Worm (Caenorhabditis elegans) whole organism, mixed stage, embryonic: ENCODE measurements around the gene sma-6.

Source experiments
- elt-1 ChIP-seq: sonication (generic microtip); optimal IDR thresholded peaks from 2 replicates; lab custom pipeline; 2017; ENCODE audit warnings: missing genetic modification characterization, mild to moderate bottlenecking, missing compliant biosample characterization, antibody characterized with exemption, moderate library complexity, borderline replicate concordance; ENCODE audit not compliant: insufficient read depth
- mab-5 ChIP-seq: fragments of 150-350 bp; optimal IDR thresholded peaks from 2 replicates; lab custom pipeline; 2014; ENCODE audit warnings: missing biosample characterization, missing genetic modification characterization
- mep-1 ChIP-seq: fragments of 150-350 bp; optimal IDR thresholded peaks from 2 replicates; lab custom pipeline; 2017; ENCODE audit warnings: missing biosample characterization, missing genetic modification reagents, missing genetic modification characterization, inconsistent platforms
- nhr-12 ChIP-seq: fragments of 150-350 bp; optimal IDR thresholded peaks from 2 replicates; lab custom pipeline; 2014; ENCODE audit warnings: missing biosample characterization, missing genetic modification characterization
- nhr-237 ChIP-seq: fragments of 150-350 bp; optimal IDR thresholded peaks from 2 replicates; lab custom pipeline; 2014; ENCODE audit warnings: missing biosample characterization, missing genetic modification characterization
- unc-39 ChIP-seq: fragments of 150-350 bp; optimal IDR thresholded peaks from 2 replicates; lab custom pipeline; 2014; ENCODE audit warnings: missing biosample characterization, missing genetic modification characterization
- ztf-11 ChIP-seq: fragments of 150-350 bp; optimal IDR thresholded peaks from 2 replicates; lab custom pipeline; 2014; ENCODE audit warnings: missing biosample characterization, missing genetic modification characterization

DNA sequence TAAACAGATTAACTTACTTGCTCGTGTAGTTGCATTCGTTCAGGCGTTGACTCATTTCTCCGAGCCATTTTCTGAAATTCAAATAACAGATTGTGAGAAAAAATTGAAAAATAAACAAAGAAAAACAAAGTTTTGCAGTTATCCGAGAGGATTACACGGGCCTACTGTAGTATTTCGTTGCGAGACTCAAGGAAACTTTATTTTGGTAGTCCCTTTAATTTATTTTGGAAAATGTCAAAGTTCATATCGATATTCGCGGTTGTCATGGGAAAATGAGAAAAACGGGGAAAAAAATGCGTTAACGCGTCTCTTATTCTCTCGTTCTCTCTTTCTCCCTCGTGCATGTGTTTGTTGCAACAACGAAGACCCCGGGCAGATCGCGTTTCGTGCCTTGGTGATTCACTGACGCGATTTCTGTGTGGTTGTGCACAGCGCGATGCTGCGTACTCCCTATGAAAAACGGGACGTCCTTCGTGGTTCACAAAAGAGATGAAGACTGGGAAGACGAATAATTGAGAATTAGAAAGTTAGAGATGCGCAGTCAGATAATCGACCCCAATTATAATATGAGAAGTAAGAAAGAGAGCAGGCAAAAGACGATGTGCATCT is 7.0 kb downstream of the sma-6 start, which contains the start of gene set-4:
- peak; percentile 71 for TF ChIP-seq nhr-237 (tag; lab: Kevin White, UChicago)
- TF ChIP-seq ztf-11, result peak; percentile 55
- TF ChIP-seq mep-1 (tag; lab: Kevin White, UChicago), result peak; percentile 87
- TF ChIP-seq elt-1 (tag; lab: Kevin White, UChicago), result peak; percentile 8
- TF ChIP-seq unc-39 (tag; lab: Kevin White, UChicago), result peak; percentile 12
- TF ChIP-seq nhr-12 (tag; lab: Kevin White, UChicago), result no peak
- TF ChIP-seq mab-5, result no peak
